Worm (Caenorhabditis elegans) whole organism, L4 larva: ENCODE data around the gene mre-11.

Experiments used
- F37D6.2 ChIP-seq: sonication (generic microtip); optimal IDR thresholded peaks from 2 replicates; lab custom pipeline; 2016; ENCODE audit warnings: mild to moderate bottlenecking, missing genetic modification characterization, missing compliant biosample characterization
- F44E2.7 ChIP-seq: fragments of 200-800 bp; sonication (Bioruptor generic); IDR thresholded peaks from 2 replicates; pipeline ENCODE4 v2.1.2; 2022; ENCODE audit warnings: missing genetic modification characterization, missing compliant biosample characterization
- F49E8.2 ChIP-seq: sonication (generic microtip); optimal IDR thresholded peaks from 2 replicates; lab custom pipeline; 2016; ENCODE audit warnings: missing compliant biosample characterization, mild to moderate bottlenecking, missing genetic modification characterization, borderline replicate concordance
- R02D3.7 ChIP-seq: fragments of 150-350 bp; sonication (generic microtip); optimal IDR thresholded peaks from 3 replicates; lab custom pipeline; 2014; ENCODE audit warnings: missing biosample characterization, missing genetic modification characterization
- T20F7.1 ChIP-seq: fragments of 200-800 bp; sonication (Bioruptor generic); optimal IDR thresholded peaks from 2 replicates; lab custom pipeline; 2018; ENCODE audit warnings: mild to moderate bottlenecking, missing genetic modification characterization, missing compliant biosample characterization
- Y5F2A.4 ChIP-seq: fragments of 200-800 bp; sonication (Bioruptor generic); optimal IDR thresholded peaks from 2 replicates; lab custom pipeline; 2018; ENCODE audit warnings: mild to moderate bottlenecking, missing genetic modification characterization, missing compliant biosample characterization
- Y75B8A.6 ChIP-seq: fragments of 200-800 bp; sonication (Bioruptor generic); IDR thresholded peaks from 2 replicates; pipeline ENCODE4 v1.3.6; 2022; ENCODE audit warnings: missing genetic modification reagents, missing genetic modification characterization, missing compliant biosample characterization
- ZK546.5 ChIP-seq, 2 experiments: sonication (generic microtip); optimal IDR thresholded peaks; 2 replicates each; lab custom pipeline; 2017; ENCODE audit warnings: missing biosample characterization in 2 of 2, missing genetic modification characterization in 2 of 2
- ama-1 ChIP-seq: fragments of 150-350 bp; optimal IDR thresholded peaks from 2 replicates; lab custom pipeline; 2014; ENCODE audit warnings: inconsistent platforms, mixed read lengths
- ceh-28 ChIP-seq: fragments of 150-350 bp; optimal IDR thresholded peaks from 2 replicates; lab custom pipeline; 2014; ENCODE audit warnings: missing biosample characterization, missing genetic modification reagents, missing genetic modification characterization
- ceh-32 ChIP-seq: sonication (generic microtip); optimal IDR thresholded peaks from 2 replicates; lab custom pipeline; 2016; ENCODE audit warnings: mild to moderate bottlenecking, missing genetic modification characterization, missing compliant biosample characterization; ENCODE audit not compliant: poor library complexity
- ctbp-1 ChIP-seq: fragments of 200-800 bp; sonication (Bioruptor generic); IDR thresholded peaks from 2 replicates; pipeline ENCODE4 v1.3.6; 2022; ENCODE audit warnings: missing genetic modification reagents, missing genetic modification characterization, missing compliant biosample characterization
- daf-12 ChIP-seq: fragments of 150-350 bp; optimal IDR thresholded peaks from 2 replicates; lab custom pipeline; 2014; ENCODE audit warnings: missing biosample characterization, missing genetic modification reagents, missing genetic modification characterization
- dpl-1 ChIP-seq: fragments of 150-350 bp; optimal IDR thresholded peaks from 2 replicates; lab custom pipeline; 2014; ENCODE audit warnings: missing biosample characterization, missing genetic modification reagents, missing genetic modification characterization
- dve-1 ChIP-seq: sonication (generic microtip); optimal IDR thresholded peaks from 2 replicates; lab custom pipeline; 2017; ENCODE audit warnings: antibody characterized with exemption, mild to moderate bottlenecking, missing genetic modification characterization, missing compliant biosample characterization; ENCODE audit not compliant: insufficient read depth
- fos-1 ChIP-seq: fragments of 150-350 bp; optimal IDR thresholded peaks from 2 replicates; lab custom pipeline; 2014; ENCODE audit warnings: missing biosample characterization, missing genetic modification characterization
- hlh-11 ChIP-seq: fragments of 200-800 bp; sonication (Bioruptor generic); optimal IDR thresholded peaks from 2 replicates; lab custom pipeline; 2018; ENCODE audit warnings: mild to moderate bottlenecking, missing genetic modification characterization, missing compliant biosample characterization
- hmg-1.1 ChIP-seq: fragments of 200-800 bp; sonication (Bioruptor generic); IDR thresholded peaks from 2 replicates; pipeline ENCODE4 v1.3.6; 2022; ENCODE audit warnings: missing genetic modification reagents, missing genetic modification characterization, missing compliant biosample characterization
- jun-1 ChIP-seq: fragments of 150-350 bp; optimal IDR thresholded peaks from 2 replicates; lab custom pipeline; 2014; ENCODE audit warnings: missing biosample characterization, missing genetic modification reagents, missing genetic modification characterization
- lim-7 ChIP-seq: fragments of 200-800 bp; sonication (Bioruptor generic); IDR thresholded peaks from 2 replicates; pipeline ENCODE4 v1.3.6; 2022; ENCODE audit warnings: missing genetic modification characterization, missing compliant biosample characterization
- lin-38 ChIP-seq: fragments of 200-800 bp; sonication (Bioruptor generic); IDR thresholded peaks from 2 replicates; pipeline ENCODE4 v1.3.6; 2022; ENCODE audit warnings: missing genetic modification reagents, missing genetic modification characterization, missing compliant biosample characterization
- madf-5 ChIP-seq, 2 experiments: fragments of 200-800 bp; sonication (Bioruptor generic); IDR thresholded peaks; 2 replicates each; pipeline ENCODE4 v1.3.6; 2022; ENCODE audit warnings: missing compliant biosample characterization in 2 of 2, missing genetic modification characterization in 2 of 2
- mxl-2 ChIP-seq: fragments of 200-800 bp; sonication (Bioruptor generic); conservative IDR thresholded peaks from 2 replicates; pipeline ENCODE4 v1.3.6; 2022; ENCODE audit warnings: missing genetic modification reagents, missing genetic modification characterization, missing compliant biosample characterization
- nhr-28 ChIP-seq: fragments of 150-350 bp; optimal IDR thresholded peaks from 2 replicates; lab custom pipeline; 2014; ENCODE audit warnings: missing biosample characterization, missing genetic modification characterization
- nhr-41 ChIP-seq: fragments of 200-800 bp; sonication (Bioruptor generic); IDR thresholded peaks from 2 replicates; pipeline ENCODE4 v1.3.6; 2022; ENCODE audit warnings: missing genetic modification reagents, missing genetic modification characterization, missing compliant biosample characterization
- nhr-48 ChIP-seq: sonication (generic microtip); optimal IDR thresholded peaks from 2 replicates; lab custom pipeline; 2016; ENCODE audit warnings: mild to moderate bottlenecking, missing genetic modification characterization, missing compliant biosample characterization
- nhr-6 ChIP-seq: fragments of 150-350 bp; optimal IDR thresholded peaks from 2 replicates; lab custom pipeline; 2014; ENCODE audit warnings: missing biosample characterization, missing genetic modification characterization
- nhr-77 ChIP-seq: fragments of 150-350 bp; optimal IDR thresholded peaks from 2 replicates; lab custom pipeline; 2014; ENCODE audit warnings: missing biosample characterization, missing genetic modification characterization
- php-3 ChIP-seq: fragments of 200-800 bp; sonication (Bioruptor generic); IDR thresholded peaks from 2 replicates; pipeline ENCODE4 v1.3.6; 2022; ENCODE audit warnings: missing genetic modification reagents, missing genetic modification characterization, missing compliant biosample characterization
- pqm-1 ChIP-seq: sonication (generic microtip); optimal IDR thresholded peaks from 2 replicates; lab custom pipeline; 2017; ENCODE audit warnings: missing biosample characterization, missing genetic modification characterization
- rbr-2 ChIP-seq: sonication (generic microtip); optimal IDR thresholded peaks from 2 replicates; lab custom pipeline; 2016; ENCODE audit warnings: missing genotype, missing genetic modification characterization, missing compliant biosample characterization
- saeg-2 ChIP-seq: fragments of 200-800 bp; sonication (Bioruptor generic); IDR thresholded peaks from 2 replicates; pipeline ENCODE4 v1.3.6; 2022; ENCODE audit warnings: missing genetic modification reagents, missing genetic modification characterization, missing compliant biosample characterization
- sdz-12 ChIP-seq: fragments of 200-800 bp; sonication (Bioruptor generic); optimal IDR thresholded peaks from 2 replicates; lab custom pipeline; 2018; ENCODE audit warnings: mild to moderate bottlenecking, missing genetic modification characterization, missing compliant biosample characterization
- set-16 ChIP-seq: fragments of 200-800 bp; sonication (Bioruptor generic); IDR thresholded peaks from 2 replicates; pipeline ENCODE4 v1.3.6; 2022; ENCODE audit warnings: missing genetic modification reagents, missing genetic modification characterization, missing compliant biosample characterization
- skn-1 ChIP-seq: fragments of 150-350 bp; optimal IDR thresholded peaks from 2 replicates; lab custom pipeline; 2014; ENCODE audit warnings: missing biosample characterization, missing genetic modification characterization
- spr-1 ChIP-seq: sonication (generic microtip); optimal IDR thresholded peaks from 2 replicates; lab custom pipeline; 2016; ENCODE audit warnings: mild to moderate bottlenecking, missing genetic modification characterization, missing compliant biosample characterization
- zag-1 ChIP-seq: fragments of 150-350 bp; optimal IDR thresholded peaks from 2 replicates; lab custom pipeline; 2014; ENCODE audit warnings: missing biosample characterization, missing genetic modification characterization
- zfp-3 ChIP-seq: fragments of 200-800 bp; sonication (Bioruptor generic); conservative IDR thresholded peaks from 2 replicates; pipeline ENCODE4 v1.3.6; 2022; ENCODE audit warnings: missing genetic modification reagents, missing genetic modification characterization, missing compliant biosample characterization

The mre-11 gene

DNA sequence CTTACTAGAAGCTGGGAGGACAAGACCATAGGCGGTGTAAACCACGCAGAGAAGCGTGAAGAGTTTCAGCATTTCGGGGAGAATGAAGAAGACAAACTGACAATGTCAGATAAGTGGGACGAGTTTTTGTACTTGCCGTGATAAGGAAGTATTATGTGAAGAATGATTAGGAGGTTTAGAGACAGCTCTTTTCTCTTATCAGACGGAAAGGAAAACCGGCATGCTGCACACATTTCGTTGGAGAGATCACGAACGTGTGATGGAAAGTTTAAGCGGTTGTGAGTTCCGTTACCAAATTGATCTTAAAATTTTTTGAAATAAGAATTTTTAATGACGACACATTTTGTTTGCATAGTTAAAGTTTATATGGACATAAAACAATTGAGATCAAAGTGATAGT lies 14.0 kb upstream of the mre-11 start, which contains the start of gene F28H7.3 (continued):
- TF ChIP-seq spr-1 (no peak), dve-1 (tag; lab: Kevin White, UChicago) (peak; percentile 77), F37D6.2 (tag; lab: Kevin White, UChicago) (no peak), rbr-2 (no peak), php-3 (GFP tag; lab: Robert Waterston, UW) (0 out of 2 replicates have a peak, but pooled peaks have one; percentile 45), nhr-28 (peak; percentile 73)

DNA sequence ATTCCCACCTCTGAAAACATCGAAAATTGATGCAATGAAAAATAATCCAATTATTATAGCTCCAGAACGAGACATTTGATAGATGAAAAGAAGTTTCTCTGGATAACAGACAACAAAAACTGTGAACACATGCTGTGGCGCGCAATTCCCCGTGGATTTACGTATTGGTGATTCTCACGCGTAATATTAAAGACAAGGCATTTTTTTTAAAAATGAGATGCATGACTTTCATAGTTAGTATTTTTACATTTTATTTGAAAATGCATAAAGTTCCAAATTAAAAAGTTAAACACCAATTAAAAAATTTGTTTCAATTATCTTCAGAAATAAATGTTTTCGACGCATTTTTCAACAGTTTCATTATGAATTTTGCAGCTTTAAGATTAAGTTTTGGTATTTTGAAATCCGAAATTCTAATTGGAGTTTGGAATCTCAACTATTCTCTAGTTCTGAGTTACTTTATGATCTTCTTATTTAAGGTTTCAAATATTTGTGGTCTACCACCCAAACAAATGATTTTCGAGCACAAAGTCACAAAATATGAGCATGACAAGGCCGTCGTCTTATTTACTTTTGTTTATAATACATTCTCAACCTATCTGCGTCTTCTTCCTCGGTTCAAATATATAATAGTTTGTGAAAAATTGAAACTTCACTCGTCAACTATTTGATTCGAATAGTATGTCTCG lies 10.7 kb upstream of the mre-11 start, which contains the start of the genes selt-1.2 and F28H7.2:
Gene selt-1.2 (minus strand): TSS at position 101 of the 689 bp plus-strand sequence.
Gene F28H7.2 (plus strand): TSS at position 639 of the 689 bp plus-strand sequence.
- TF ChIP-seq lin-38 (GFP tag; lab: Robert Waterston, UW), result no peak
- no peak for TF ChIP-seq saeg-2
- TF ChIP-seq R02D3.7 (tag; lab: Kevin White, UChicago), result no peak
- no peak for TF ChIP-seq Y75B8A.6 (GFP tag; lab: Robert Waterston, UW)
- TF ChIP-seq pqm-1 (tag; lab: Kevin White, UChicago), result no peak
- no peak for TF ChIP-seq jun-1 (tag; lab: Kevin White, UChicago)
- no peak for TF ChIP-seq hlh-11 (tag; lab: Kevin White, UChicago)

DNA sequence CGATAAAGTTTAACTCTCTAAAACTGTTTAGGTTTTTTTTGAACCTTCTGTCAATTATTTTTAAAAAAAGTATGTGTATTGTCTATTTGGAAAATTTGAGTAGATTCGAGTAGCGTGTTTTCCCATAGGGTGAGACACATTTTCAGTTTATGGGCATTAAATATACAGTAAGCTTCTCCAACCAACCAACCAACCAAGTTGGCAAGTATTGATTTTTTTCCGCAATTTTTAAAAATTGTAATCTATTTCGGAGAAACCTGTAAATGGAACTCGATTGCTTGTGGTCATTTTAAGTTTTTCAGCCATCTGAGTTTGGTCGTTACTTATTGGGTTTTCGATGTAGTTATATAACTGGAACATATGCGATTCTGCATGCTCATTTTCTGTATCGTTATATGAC lies 8.4 kb upstream of the mre-11 start, which contains the start of gene srj-21:
Gene srj-21 (plus strand): TSS at position 301 of the 400 bp plus-strand sequence.
- TF ChIP-seq Y5F2A.4 (GFP tag; lab: Kevin White, UChicago), result no peak
- no peak for TF ChIP-seq fos-1 (tag; lab: Kevin White, UChicago)
- no peak for TF ChIP-seq zfp-3 (GFP tag; lab: Robert Waterston, UW)
- TF ChIP-seq ceh-32 (tag; lab: Kevin White, UChicago), result no peak
- TF ChIP-seq nhr-77, result no peak
- no peak for TF ChIP-seq ceh-28 (tag; lab: Kevin White, UChicago)
- no peak for TF ChIP-seq set-16 (GFP tag; lab: Robert Waterston, UW)
- TF ChIP-seq dpl-1, result no peak
- TF ChIP-seq nhr-48 (tag; lab: Kevin White, UChicago), result no peak
- TF ChIP-seq zag-1 (tag; lab: Kevin White, UChicago), result no peak
- TF ChIP-seq R02D3.7 (tag; lab: Kevin White, UChicago), result no peak
- TF ChIP-seq nhr-6 (tag; lab: Kevin White, UChicago), result no peak
- TF ChIP-seq ZK546.5 (tag; optimal IDR thresholded peaks at IDR 0.05; lab: Kevin White, UChicago), result no peak
- TF ChIP-seq ama-1 (lab: Kevin White, UChicago), result no peak
- TF ChIP-seq ctbp-1, result no peak
- no peak for TF ChIP-seq nhr-41 (GFP tag; lab: Robert Waterston, UW)
- TF ChIP-seq madf-5 (GFP tag; IDR thresholded peaks at IDR 0.05; lab: Robert Waterston, UW), result no peak
- no peak for TF ChIP-seq F44E2.7 (GFP tag; lab: Robert Waterston, UW)
- TF ChIP-seq T20F7.1 (GFP tag; lab: Kevin White, UChicago), result no peak
- TF ChIP-seq pqm-1 (tag; lab: Kevin White, UChicago), result no peak

DNA sequence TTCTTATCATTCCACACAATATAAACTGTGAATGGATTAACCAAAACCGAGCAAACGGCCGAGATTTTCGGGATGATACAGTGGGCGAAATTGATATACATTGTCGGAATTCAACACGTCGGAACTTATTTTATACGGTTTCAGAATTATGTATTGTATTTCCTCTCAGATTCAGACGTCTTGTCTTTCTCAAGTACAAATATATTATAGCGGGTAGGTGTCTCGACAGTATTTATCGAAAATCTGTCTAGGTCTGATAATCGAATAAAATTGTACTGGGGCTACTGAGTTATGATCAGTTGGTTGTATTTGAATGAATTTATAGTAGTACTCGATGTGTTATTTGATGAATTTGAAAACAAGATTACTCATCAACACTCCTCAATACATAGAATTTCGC lies 7.0 kb upstream of the mre-11 start, which contains the start of gene srj-22:
Gene srj-22 (minus strand): TSS at position 101 of the 400 bp plus-strand sequence.
- TF ChIP-seq skn-1 (tag; lab: Kevin White, UChicago), result no peak
- TF ChIP-seq daf-12 (tag; lab: Kevin White, UChicago), result no peak
- TF ChIP-seq mxl-2 (GFP tag; lab: Robert Waterston, UW), result no peak
- no peak for TF ChIP-seq lim-7 (GFP tag; lab: Robert Waterston, UW)
- no peak for TF ChIP-seq sdz-12 (GFP tag; lab: Kevin White, UChicago)
- no peak for TF ChIP-seq hmg-1.1 (GFP tag; lab: Robert Waterston, UW)
- TF ChIP-seq F49E8.2 (tag; lab: Kevin White, UChicago), result no peak
